Fruit fly (Drosophila melanogaster): ENCODE data around the gene CG17672.
A peak's percentile ranks its signal among the peaks of the same experiment; 100 is the strongest.

CG17672 gene

DNA sequence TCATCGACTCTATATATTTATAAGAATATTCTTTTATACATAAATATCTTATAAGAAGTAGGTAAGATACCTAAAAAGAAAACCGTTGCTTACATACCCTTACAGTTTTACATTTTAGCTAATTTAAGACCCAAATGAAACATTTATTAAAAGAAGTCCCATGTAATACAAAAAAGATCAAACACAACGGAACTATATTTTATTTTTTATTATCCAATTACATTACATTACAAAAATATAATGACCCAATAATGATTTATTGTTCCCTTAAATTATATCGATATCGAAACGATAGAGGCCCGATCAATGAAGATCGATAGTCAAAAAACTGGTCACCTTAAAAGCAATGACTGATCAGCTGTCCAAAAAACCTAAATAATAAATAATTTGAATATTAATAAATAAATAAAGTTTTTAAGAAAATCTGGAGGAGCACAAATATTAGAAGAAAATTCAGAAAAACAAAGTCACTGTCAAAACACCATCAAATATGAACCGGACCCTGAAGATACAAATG is 20.8 kb upstream of the CG17672 start (continued):
- TF ChIP-seq CG14710 (tag; optimal IDR thresholded peaks at IDR 0.05) (peak; percentile 30), Six4 (GFP tag; optimal IDR thresholded peaks at IDR 0.05) (no peak), slp2 (GFP tag; optimal IDR thresholded peaks at IDR 0.05) (no peak), grau (tag; optimal IDR thresholded peaks at IDR 0.05) (no peak), Eip74EF (GFP tag; optimal IDR thresholded peaks at IDR 0.05) (no peak), Gsc (GFP tag; IDR thresholded peaks at IDR 0.05) (no peak), lbe (GFP tag; optimal IDR thresholded peaks at IDR 0.05) (peak; percentile 29), Hr39 (optimal IDR thresholded peaks at IDR 0.05) (no peak), CG16813 (GFP tag; IDR thresholded peaks at IDR 0.05; ENCODE audit: partially characterized antibody) (peak; percentile 67), Myb (GFP tag; optimal IDR thresholded peaks at IDR 0.05) (no peak), salm (tag; optimal IDR thresholded peaks at IDR 0.05) (no peak), chn (GFP tag; optimal IDR thresholded peaks at IDR 0.05) (no peak), crol (GFP tag; IDR thresholded peaks at IDR 0.05) (no peak), CG8478 (optimal IDR thresholded peaks at IDR 0.05) (no peak), CG11696 (GFP tag; IDR thresholded peaks at IDR 0.05) (no peak), bsh (GFP tag; optimal IDR thresholded peaks at IDR 0.05) (no peak), CG17186 (GFP tag; optimal IDR thresholded peaks at IDR 0.05) (no peak), CG8290 (GFP tag; optimal IDR thresholded peaks at IDR 0.05) (peak; percentile 15), CG8290 (tag; optimal IDR thresholded peaks at IDR 0.05) (no peak), jing (GFP tag; optimal IDR thresholded peaks at IDR 0.05) (no peak), Sin3A (optimal IDR thresholded peaks at IDR 0.05) (no peak), CG16815 (GFP tag; optimal IDR thresholded peaks at IDR 0.05) (no peak), kay (GFP tag; optimal IDR thresholded peaks at IDR 0.05) (no peak), zf30C (GFP tag; optimal IDR thresholded peaks at IDR 0.05) (no peak), Chrac-16 (GFP tag; optimal IDR thresholded peaks at IDR 0.05) (no peak), CG14050 (GFP tag; IDR thresholded peaks at IDR 0.05) (no peak), chinmo (GFP tag; IDR thresholded peaks at IDR 0.05; ENCODE audit: partially characterized antibody) (no peak), Spps (tag; optimal IDR thresholded peaks at IDR 0.05) (no peak), CG3847 (GFP tag; IDR thresholded peaks at IDR 0.05) (no peak), CG13894 (tag; optimal IDR thresholded peaks at IDR 0.05) (no peak), pho (GFP tag; optimal IDR thresholded peaks at IDR 0.05) (no peak), dysf (GFP tag; IDR thresholded peaks at IDR 0.05) (no peak), PHDP (tag; optimal IDR thresholded peaks at IDR 0.05) (no peak), CG1233 (GFP tag; optimal IDR thresholded peaks at IDR 0.05) (no peak), CG4820 (GFP tag; optimal IDR thresholded peaks at IDR 0.05) (no peak), CG34224 (GFP tag; IDR thresholded peaks at IDR 0.05; ENCODE audit: partially characterized antibody) (peak; percentile 55; the same call in 2 of the 3 replicates), Xbp1 (GFP tag; optimal IDR thresholded peaks at IDR 0.05) (no peak), Fer3 (tag; optimal IDR thresholded peaks at IDR 0.05) (no peak), eve (GFP tag; optimal IDR thresholded peaks at IDR 0.05) (no peak), Fer2 (tag; optimal IDR thresholded peaks at IDR 0.05) (no peak), sisA (GFP tag; IDR thresholded peaks at IDR 0.05) (no peak), lov (optimal IDR thresholded peaks at IDR 0.05) (no peak), lov (GFP tag; IDR thresholded peaks at IDR 0.05) (no peak), CG12391 (tag; optimal IDR thresholded peaks at IDR 0.05) (peak; percentile 10), bcd (GFP tag; optimal IDR thresholded peaks at IDR 0.05) (no peak), CG14441 (GFP tag; IDR thresholded peaks at IDR 0.05) (no peak), Optix (GFP tag; IDR thresholded peaks at IDR 0.05) (no peak), tup (GFP tag; optimal IDR thresholded peaks at IDR 0.05) (no peak), ATbp (GFP tag; optimal IDR thresholded peaks at IDR 0.05) (no peak), CG13424 (tag; optimal IDR thresholded peaks at IDR 0.05) (no peak), CG12236 (GFP tag; optimal IDR thresholded peaks at IDR 0.05) (no peak), CG6683 (GFP tag; optimal IDR thresholded peaks at IDR 0.05) (no peak)

All from whole organism, embryonic.